Fruit fly (Drosophila melanogaster) whole organism, adult: ENCODE data around the gene CG1113.

Experiments
- CG11617 ChIP-seq: fragments of 200-800 bp; sonication (Bioruptor generic); optimal IDR thresholded peaks from 2 replicates; lab custom pipeline; 2017; ENCODE audit warnings: mild to moderate bottlenecking, missing biosample characterization, missing genetic modification reagents, missing genetic modification characterization
- CG12768 ChIP-seq: fragments of 200-800 bp; sonication (Bioruptor generic); optimal IDR thresholded peaks from 2 replicates; lab custom pipeline; 2017; ENCODE audit warnings: missing biosample characterization, missing genetic modification characterization, mild to moderate bottlenecking, moderate library complexity, missing genetic modification reagents
- CG14711 ChIP-seq: fragments of 200-800 bp; sonication (Bioruptor generic); optimal IDR thresholded peaks from 2 replicates; lab custom pipeline; 2018; ENCODE audit warnings: missing biosample characterization, mild to moderate bottlenecking, missing genetic modification characterization, moderate library complexity
- CG1620 ChIP-seq: fragments of 200-800 bp; sonication (Bioruptor generic); optimal IDR thresholded peaks from 2 replicates; lab custom pipeline; 2016; ENCODE audit warnings: missing biosample characterization, missing genetic modification characterization
- CG33017 ChIP-seq: fragments of 200-800 bp; sonication (Bioruptor generic); optimal IDR thresholded peaks from 2 replicates; lab custom pipeline; 2018; ENCODE audit warnings: missing biosample characterization, mild to moderate bottlenecking, missing genetic modification characterization, moderate library complexity
- CG5204 ChIP-seq: fragments of 200-800 bp; sonication (Bioruptor generic); optimal IDR thresholded peaks from 2 replicates; lab custom pipeline; 2016; ENCODE audit warnings: missing biosample characterization, missing genetic modification characterization
- CG7045 ChIP-seq: fragments of 200-800 bp; sonication (Bioruptor generic); optimal IDR thresholded peaks from 2 replicates; lab custom pipeline; 2017; ENCODE audit warnings: missing biosample characterization, mild to moderate bottlenecking, missing genetic modification characterization
- CG7101 ChIP-seq: fragments of 200-800 bp; sonication (Bioruptor generic); optimal IDR thresholded peaks from 2 replicates; lab custom pipeline; 2018; ENCODE audit warnings: missing biosample characterization, mild to moderate bottlenecking, missing genetic modification characterization, moderate library complexity
- Clk ChIP-seq: fragments of 200-800 bp; sonication (Bioruptor generic); optimal IDR thresholded peaks from 2 replicates; lab custom pipeline; 2017; ENCODE audit warnings: missing biosample characterization, missing genetic modification characterization
- Crg-1 ChIP-seq: fragments of 200-800 bp; sonication (Bioruptor generic); optimal IDR thresholded peaks from 2 replicates; lab custom pipeline; 2016; ENCODE audit warnings: missing biosample characterization, missing genetic modification characterization
- Hr96 ChIP-seq: fragments of 200-800 bp; sonication (Bioruptor generic); optimal IDR thresholded peaks from 2 replicates; lab custom pipeline; 2016; ENCODE audit warnings: missing biosample characterization, missing genetic modification characterization
- Mnt ChIP-seq: fragments of 200-800 bp; sonication (Bioruptor generic); optimal IDR thresholded peaks from 2 replicates; lab custom pipeline; 2016; ENCODE audit warnings: missing biosample characterization, mild to moderate bottlenecking, missing genetic modification characterization
- bab1 ChIP-seq: fragments of 200-800 bp; sonication (Bioruptor generic); optimal IDR thresholded peaks from 3 replicates; lab custom pipeline; 2019; ENCODE audit warnings: missing biosample characterization, mild to moderate bottlenecking, missing genetic modification characterization, moderate library complexity
- cic ChIP-seq: fragments of 200-800 bp; sonication (Bioruptor generic); optimal IDR thresholded peaks from 2 replicates; lab custom pipeline; 2017; ENCODE audit warnings: missing biosample characterization, mild to moderate bottlenecking, missing genetic modification characterization, moderate library complexity
- cnc ChIP-seq, 2 experiments: fragments of >200 bp; optimal IDR thresholded peaks; 2 replicates each; lab custom pipeline; 2017
- kay ChIP-seq: fragments of 200-800 bp; sonication (Bioruptor generic); peaks from one replicate; lab custom pipeline; 2016; ENCODE audit warnings: missing biosample characterization, missing genetic modification characterization, borderline replicate concordance
- ovo ChIP-seq: fragments of 200-800 bp; sonication (Bioruptor generic); optimal IDR thresholded peaks from 2 replicates; lab custom pipeline; 2016; ENCODE audit warnings: missing biosample characterization, missing genetic modification characterization
- pad ChIP-seq: fragments of 200-800 bp; sonication (Bioruptor generic); optimal IDR thresholded peaks from 3 replicates; lab custom pipeline; 2017; ENCODE audit warnings: missing biosample characterization, missing genetic modification characterization, mild to moderate bottlenecking, moderate library complexity, missing genetic modification reagents
- tj ChIP-seq: fragments of 200-800 bp; sonication (Bioruptor generic); optimal IDR thresholded peaks from 3 replicates; lab custom pipeline; 2017; ENCODE audit warnings: missing biosample characterization, mild to moderate bottlenecking, missing genetic modification characterization, moderate library complexity
- toe ChIP-seq: fragments of 200-800 bp; sonication (Bioruptor generic); optimal IDR thresholded peaks from 2 replicates; lab custom pipeline; 2016; ENCODE audit warnings: missing biosample characterization, missing genetic modification characterization

The CG1113 gene

dm6 chr3R:5290738-5291137, 37.8 kb downstream of the CG1113 start:
- TF ChIP-seq cic (GFP tag; lab: Kevin White, UChicago) (no peak), CG11617 (GFP tag; lab: Kevin White, UChicago) (no peak), Clk (GFP tag; lab: Kevin White, UChicago) (no peak), ovo (GFP tag; lab: Kevin White, UChicago) (no peak), tj (GFP tag; lab: Kevin White, UChicago) (no peak), CG14711 (no peak), CG1620 (no peak)

DNA sequence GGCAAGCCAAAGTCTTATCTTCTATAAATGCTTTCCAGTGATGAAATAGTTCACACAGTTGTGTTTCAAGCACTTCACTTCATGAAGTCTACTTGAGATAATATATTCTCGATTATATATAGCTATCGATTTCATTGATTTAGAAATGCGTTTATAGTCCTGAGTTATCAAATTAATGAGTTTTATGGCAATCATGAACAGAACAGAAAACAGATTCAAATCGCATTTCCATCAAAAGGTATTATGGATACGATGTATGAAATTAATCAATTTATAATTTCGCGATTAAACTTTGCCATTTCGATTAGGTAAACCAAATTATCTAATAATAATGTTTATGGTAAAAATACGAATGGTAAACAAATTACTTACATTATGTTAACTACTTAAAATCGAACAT, 42.1 kb downstream of the CG1113 start:
- TF ChIP-seq cic (GFP tag; lab: Kevin White, UChicago) (peak; percentile 14), CG7045 (GFP tag; lab: Kevin White, UChicago) (no peak), Mnt (GFP tag; lab: Kevin White, UChicago) (no peak), kay (GFP tag; lab: Kevin White, UChicago) (peak; percentile 81)

DNA sequence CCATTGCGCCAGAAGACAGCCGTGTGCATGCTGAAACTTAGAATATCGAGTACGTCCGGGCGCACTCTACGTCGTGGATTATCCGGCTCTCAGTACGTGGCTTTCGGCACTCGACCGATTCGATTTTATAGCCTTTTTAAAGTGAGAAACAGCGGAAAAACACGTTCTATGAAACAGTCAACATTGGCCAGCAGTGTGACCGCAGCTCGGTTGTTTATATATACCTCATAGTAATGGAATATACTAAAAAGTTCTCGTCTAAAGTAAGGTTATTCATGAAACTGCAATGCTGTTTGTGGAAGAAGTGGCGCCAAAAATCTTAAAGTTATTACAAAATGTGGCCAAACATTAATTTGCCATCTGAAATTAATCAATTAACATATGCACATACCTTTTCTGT, 44.4 kb downstream of the CG1113 start:
- TF ChIP-seq bab1 (GFP tag; lab: Kevin White, UChicago) (peak; percentile 58), CG14711 (no peak), CG1620 (peak; percentile 13), CG33017 (tag; lab: Kevin White, UChicago) (no peak), Clk (GFP tag; lab: Kevin White, UChicago) (no peak), Crg-1 (GFP tag; lab: Kevin White, UChicago) (no peak), kay (GFP tag; lab: Kevin White, UChicago) (peak; percentile 26), pad (no peak), cnc (optimal IDR thresholded peaks at IDR 0.05; lab: Kevin White, UChicago) (no peak), CG11617 (GFP tag; lab: Kevin White, UChicago) (no peak), toe (no peak), CG7101 (tag; lab: Kevin White, UChicago) (no peak), CG7045 (GFP tag; lab: Kevin White, UChicago) (no peak), Mnt (GFP tag; lab: Kevin White, UChicago) (peak; percentile 42), CG12768 (GFP tag; lab: Kevin White, UChicago) (no peak), tj (GFP tag; lab: Kevin White, UChicago) (no peak), Hr96 (GFP tag; lab: Kevin White, UChicago) (no peak), CG5204 (GFP tag; lab: Kevin White, UChicago) (no peak), cic (GFP tag; lab: Kevin White, UChicago) (no peak)

- TF ChIP-seq kay (GFP tag; lab: Kevin White, UChicago) (no peak), CG7101 (tag; lab: Kevin White, UChicago) (peak; percentile 15), CG11617 (GFP tag; lab: Kevin White, UChicago) (no peak), Hr96 (GFP tag; lab: Kevin White, UChicago) (no peak), bab1 (GFP tag; lab: Kevin White, UChicago) (peak; percentile 58), ovo (GFP tag; lab: Kevin White, UChicago) (peak; percentile 36), CG33017 (tag; lab: Kevin White, UChicago) (peak; percentile 31), cic (GFP tag; lab: Kevin White, UChicago) (peak; percentile 0), Clk (GFP tag; lab: Kevin White, UChicago) (no peak), toe (peak; percentile 66), tj (GFP tag; lab: Kevin White, UChicago) (peak; percentile 91), CG1620 (peak; percentile 72), Mnt (GFP tag; lab: Kevin White, UChicago) (no peak), CG14711 (peak; percentile 2)
Observed at dm6 chr3R:5298599-5299307, 45.8 kb downstream of the CG1113 start.

- TF ChIP-seq cic (GFP tag; lab: Kevin White, UChicago), result no peak
- no peak for TF ChIP-seq Hr96 (GFP tag; lab: Kevin White, UChicago)
- TF ChIP-seq cnc (optimal IDR thresholded peaks at IDR 0.05; lab: Kevin White, UChicago), result no peak
- no peak for TF ChIP-seq toe
- TF ChIP-seq Clk (GFP tag; lab: Kevin White, UChicago), result no peak
- no peak for TF ChIP-seq CG12768 (GFP tag; lab: Kevin White, UChicago)
- TF ChIP-seq CG7045 (GFP tag; lab: Kevin White, UChicago), result no peak
Observed at dm6 chr3R:5299569-5300195, 46.7 kb downstream of the CG1113 start, which contains the start of gene Tim17b1. Gene Tim17b1, plus strand, starts transcription at chr3R:5300145.

DNA sequence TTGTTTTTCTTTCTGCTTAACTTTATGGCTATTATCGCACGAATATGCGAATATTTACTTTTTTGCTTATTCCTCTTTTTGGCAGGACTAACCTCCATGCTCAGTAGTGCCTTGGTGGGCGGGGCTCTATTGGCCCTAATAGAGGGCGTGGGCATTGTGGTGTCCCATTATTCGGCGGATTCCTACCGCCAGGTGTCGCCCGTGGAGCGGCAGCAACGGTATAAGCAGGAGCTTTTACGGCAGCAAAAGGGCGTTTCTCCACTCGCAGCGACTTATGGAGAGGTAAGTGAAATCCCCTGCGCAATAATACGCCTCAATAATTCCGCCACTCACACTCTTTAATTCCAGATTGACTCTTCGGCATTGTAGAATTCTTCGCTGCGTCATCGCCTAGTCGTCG, 47.7 kb downstream of the CG1113 start:
- TF ChIP-seq CG11617 (GFP tag; lab: Kevin White, UChicago), result no peak
- peak in 1 of 2 experiments; percentile 25 for TF ChIP-seq cnc (optimal IDR thresholded peaks at IDR 0.05; lab: Kevin White, UChicago)

- TF ChIP-seq CG7101 (tag; lab: Kevin White, UChicago) (peak; percentile 67), pad (peak; percentile 39), kay (GFP tag; lab: Kevin White, UChicago) (no peak), CG1620 (peak; percentile 34), toe (peak; percentile 30), CG11617 (GFP tag; lab: Kevin White, UChicago) (peak; percentile 64), cnc (optimal IDR thresholded peaks at IDR 0.05; lab: Kevin White, UChicago) (no peak), CG7045 (GFP tag; lab: Kevin White, UChicago) (peak; percentile 56), CG12768 (GFP tag; lab: Kevin White, UChicago) (peak; percentile 38), Hr96 (GFP tag; lab: Kevin White, UChicago) (no peak), Clk (GFP tag; lab: Kevin White, UChicago) (no peak), tj (GFP tag; lab: Kevin White, UChicago) (peak; percentile 90), CG5204 (GFP tag; lab: Kevin White, UChicago) (no peak), ovo (GFP tag; lab: Kevin White, UChicago) (peak; percentile 18), CG14711 (no peak), cic (GFP tag; lab: Kevin White, UChicago) (peak; percentile 76), bab1 (GFP tag; lab: Kevin White, UChicago) (no peak), CG33017 (tag; lab: Kevin White, UChicago) (peak; percentile 25), Mnt (GFP tag; lab: Kevin White, UChicago) (peak; percentile 3), Crg-1 (GFP tag; lab: Kevin White, UChicago) (no peak)
Observed at dm6 chr3R:5301905-5302304, 49.0 kb downstream of the CG1113 start.
